Worm (Caenorhabditis elegans) whole organism, early embryonic: ENCODE measurements around the gene col-169.

Experiments
- ama-1 ChIP-seq: fragments of 150-350 bp; optimal IDR thresholded peaks from 2 replicates; lab custom pipeline; 2014
- flt-1 ChIP-seq: fragments of 200-800 bp; sonication (Bioruptor generic); IDR thresholded peaks from 2 replicates; pipeline ENCODE4 v1.3.6; 2022; ENCODE audit warnings: missing genetic modification characterization, missing compliant biosample characterization
- hmbx-1 ChIP-seq: sonication (generic microtip); optimal IDR thresholded peaks from 2 replicates; lab custom pipeline; 2016; ENCODE audit warnings: mild to moderate bottlenecking, missing genetic modification characterization, missing compliant biosample characterization
- hmg-4 ChIP-seq: fragments of 200-800 bp; sonication (Bioruptor generic); optimal IDR thresholded peaks from 2 replicates; lab custom pipeline; 2018; ENCODE audit warnings: mild to moderate bottlenecking, missing genetic modification characterization, missing compliant biosample characterization
- hnd-1 ChIP-seq: sonication (generic microtip); optimal IDR thresholded peaks from 2 replicates; lab custom pipeline; 2016; ENCODE audit warnings: missing genetic modification characterization, missing compliant biosample characterization
- tra-4 ChIP-seq: sonication (generic microtip); optimal IDR thresholded peaks from 2 replicates; lab custom pipeline; 2017; ENCODE audit warnings: missing genetic modification characterization, missing compliant biosample characterization

DNA sequence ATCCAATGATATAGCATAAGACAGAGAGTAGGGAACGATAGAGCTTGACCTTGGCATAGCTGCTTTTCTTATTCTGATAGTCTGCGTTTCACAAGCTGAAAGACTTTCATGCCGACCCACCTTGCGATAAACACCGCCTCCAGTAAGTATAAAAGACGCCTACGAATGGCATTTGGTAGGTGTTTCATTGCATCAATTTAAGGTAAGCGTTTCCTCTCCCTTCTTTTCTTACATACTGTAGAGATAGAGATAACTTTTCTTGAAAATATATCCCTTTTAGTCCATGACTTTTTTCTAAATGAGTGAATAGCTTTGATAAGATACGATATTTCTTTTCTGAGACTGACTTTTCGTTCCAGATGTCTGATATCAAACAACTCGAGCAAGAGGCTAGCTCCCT is 5.8 kb upstream of the col-169 start, which contains the start of gene col-167:
- TF ChIP-seq hnd-1 (no peak), ama-1 (lab: Kevin White, UChicago) (no peak), hmbx-1 (tag; lab: Kevin White, UChicago) (no peak), flt-1 (GFP tag; lab: Robert Waterston, UW) (no peak), hmg-4 (GFP tag; lab: Kevin White, UChicago) (no peak), tra-4 (no peak)
